Fruit fly (Drosophila melanogaster) whole organism, wandering third instar larva: ENCODE measurements around the gene CG4815.
"Not testable (repeated sequence)": the region's sequence is repeated elsewhere in the genome, so short reads cannot be mapped to it uniquely, and the experiment has no call there.

Experiments used
- Abd-B ChIP-seq: fragments of >200 bp; optimal IDR thresholded peaks from 2 replicates; lab custom pipeline; 2017; ENCODE audit warnings: missing biosample characterization, missing genetic modification characterization
- CG32264 ChIP-seq: fragments of 200-800 bp; sonication (Bioruptor generic); optimal IDR thresholded peaks from 2 replicates; lab custom pipeline; 2016; ENCODE audit warnings: missing biosample characterization, missing genetic modification characterization
- CG9705 ChIP-seq: fragments of 200-800 bp; sonication (Bioruptor generic); optimal IDR thresholded peaks from 2 replicates; lab custom pipeline; 2018; ENCODE audit warnings: missing biosample characterization, mild to moderate bottlenecking, missing genetic modification characterization
- Dfd ChIP-seq: fragments of >200 bp; optimal IDR thresholded peaks from 2 replicates; lab custom pipeline; 2017; ENCODE audit warnings: missing biosample characterization, missing genetic modification characterization
- Dif ChIP-seq: fragments of 200-275, 200-300 bp; sonication (Bioruptor generic); optimal IDR thresholded peaks from 2 replicates; lab custom pipeline; 2018; ENCODE audit warnings: missing biosample characterization, missing genetic modification characterization; ENCODE audit not compliant: partially characterized antibody
- GATAd ChIP-seq: sonication (Bioruptor generic); optimal IDR thresholded peaks from 2 replicates; lab custom pipeline; 2016; ENCODE audit warnings: missing biosample characterization, missing genetic modification characterization
- HLH106 ChIP-seq: fragments of 200-800 bp; optimal IDR thresholded peaks from 3 replicates; lab custom pipeline; 2019; ENCODE audit warnings: missing biosample characterization, mild to moderate bottlenecking, missing genetic modification characterization, moderate library complexity
- Hr78 ChIP-seq: fragments of >200 bp; optimal IDR thresholded peaks from 2 replicates; lab custom pipeline; 2017; ENCODE audit warnings: missing biosample characterization, missing genetic modification characterization
- Hr83 ChIP-seq: fragments of 200-300 bp; sonication (Bioruptor generic); optimal IDR thresholded peaks from 2 replicates; lab custom pipeline; 2016; ENCODE audit warnings: missing biosample characterization, mild to moderate bottlenecking, missing genetic modification characterization, moderate library complexity; ENCODE audit not compliant: poor library complexity, severe bottlenecking
- Jra ChIP-seq: sonication (Bioruptor generic); optimal IDR thresholded peaks from 2 replicates; lab custom pipeline; 2016; ENCODE audit warnings: missing biosample characterization, missing genetic modification characterization
- Mio ChIP-seq: sonication (Bioruptor generic); optimal IDR thresholded peaks from 2 replicates; lab custom pipeline; 2016; ENCODE audit warnings: missing biosample characterization, missing genetic modification characterization
- N ChIP-seq: fragments of >200 bp; optimal IDR thresholded peaks from 2 replicates; lab custom pipeline; 2018; ENCODE audit warnings: missing biosample characterization, missing external identifiers, missing genetic modification characterization
- OdsH ChIP-seq: fragments of 200-800 bp; sonication (Bioruptor generic); optimal IDR thresholded peaks from 2 replicates; lab custom pipeline; 2016; ENCODE audit warnings: missing biosample characterization, mild to moderate bottlenecking, missing genetic modification characterization
- Rel ChIP-seq, 2 experiments: fragments of 200-800 bp; sonication (Bioruptor generic) in 1 of 2; optimal IDR thresholded peaks; 2 replicates in 1 of 2; 3 replicates in 1 of 2; lab custom pipeline; 2016 to 2019; ENCODE audit warnings: mild to moderate bottlenecking in 2 of 2, missing biosample characterization in 2 of 2, missing genetic modification characterization in 2 of 2, moderate library complexity in 1 of 2
- Sp1 ChIP-seq: fragments of 200-800 bp; sonication (Bioruptor generic); optimal IDR thresholded peaks from 3 replicates; lab custom pipeline; 2019; ENCODE audit warnings: missing biosample characterization, mild to moderate bottlenecking, missing genetic modification characterization, moderate library complexity
- br ChIP-seq: fragments of 200-800 bp; sonication (Bioruptor generic); optimal IDR thresholded peaks from 2 replicates; lab custom pipeline; 2016; ENCODE audit warnings: missing biosample characterization, missing genetic modification characterization
- dmrt93B ChIP-seq: fragments of 200-800 bp; sonication (Bioruptor generic); optimal IDR thresholded peaks from 2 replicates; lab custom pipeline; 2018; ENCODE audit warnings: missing biosample characterization, mild to moderate bottlenecking, missing genetic modification characterization
- ey ChIP-seq: fragments of 200-800 bp; sonication (Bioruptor generic); optimal IDR thresholded peaks from 2 replicates; lab custom pipeline; 2016; ENCODE audit warnings: missing biosample characterization, missing genetic modification characterization
- h ChIP-seq: fragments of 200-800 bp; sonication (Bioruptor generic); optimal IDR thresholded peaks from 3 replicates; lab custom pipeline; 2016; ENCODE audit warnings: missing biosample characterization, mild to moderate bottlenecking, missing genetic modification characterization
- jim ChIP-seq: fragments of 175-275, 200-325 bp; sonication (Bioruptor generic); optimal IDR thresholded peaks from 2 replicates; lab custom pipeline; 2016; ENCODE audit warnings: missing biosample characterization, mild to moderate bottlenecking, missing genetic modification characterization
- lola ChIP-seq: fragments of >200 bp; optimal IDR thresholded peaks from 2 replicates; lab custom pipeline; 2017; ENCODE audit warnings: missing biosample characterization, missing genetic modification characterization
- pan ChIP-seq: fragments of >200 bp; optimal IDR thresholded peaks from 2 replicates; lab custom pipeline; 2017
- psq ChIP-seq: fragments of 200-800 bp; sonication (Bioruptor generic); optimal IDR thresholded peaks from 3 replicates; lab custom pipeline; 2017; ENCODE audit warnings: missing biosample characterization, mild to moderate bottlenecking, missing genetic modification characterization, moderate library complexity
- rgr ChIP-seq: fragments of 200-800 bp; sonication (Bioruptor generic); optimal IDR thresholded peaks from 3 replicates; lab custom pipeline; 2016; ENCODE audit warnings: missing biosample characterization, mild to moderate bottlenecking, missing genetic modification characterization
- sage ChIP-seq: fragments of 200-800 bp; sonication (Bioruptor generic); optimal IDR thresholded peaks from 2 replicates; lab custom pipeline; 2016; ENCODE audit warnings: missing biosample characterization, mild to moderate bottlenecking, missing genetic modification characterization
- sv ChIP-seq: fragments of 200-800 bp; sonication (Bioruptor generic); optimal IDR thresholded peaks from 3 replicates; lab custom pipeline; 2016; ENCODE audit warnings: missing biosample characterization, missing genetic modification characterization
- tai ChIP-seq: sonication (Bioruptor generic); optimal IDR thresholded peaks from 2 replicates; lab custom pipeline; 2016; ENCODE audit warnings: missing biosample characterization, missing genetic modification characterization
- woc ChIP-seq: sonication (Bioruptor generic); optimal IDR thresholded peaks from 2 replicates; lab custom pipeline; 2016; ENCODE audit warnings: missing biosample characterization, mild to moderate bottlenecking, missing genetic modification characterization

The CG4815 gene

dm6 chr3R:27986794-27987193, 3.8 kb downstream of the CG4815 start:
- no peak for TF ChIP-seq Jra (GFP tag; lab: Kevin White, UChicago)
- TF ChIP-seq Dfd (GFP tag; lab: Kevin White, UChicago): no peak
- no peak for TF ChIP-seq CG32264 (GFP tag; lab: Kevin White, UChicago)
- TF ChIP-seq sage (GFP tag; lab: Kevin White, UChicago): no peak
- TF ChIP-seq pan (lab: Kevin White, UChicago): no peak

- not testable (repeated sequence) for TF ChIP-seq psq (GFP tag; lab: Kevin White, UChicago); ey (GFP tag; lab: Kevin White, UChicago); pan (lab: Kevin White, UChicago)
Measured at dm6 chr3R:27963119-27963518, 27.4 kb downstream of the CG4815 start, which contains the start of the genes CG31131 and CG4849. Gene CG31131, minus strand, starts transcription at chr3R:27963219. Gene CG4849, plus strand, starts transcription at chr3R:27963415.

DNA sequence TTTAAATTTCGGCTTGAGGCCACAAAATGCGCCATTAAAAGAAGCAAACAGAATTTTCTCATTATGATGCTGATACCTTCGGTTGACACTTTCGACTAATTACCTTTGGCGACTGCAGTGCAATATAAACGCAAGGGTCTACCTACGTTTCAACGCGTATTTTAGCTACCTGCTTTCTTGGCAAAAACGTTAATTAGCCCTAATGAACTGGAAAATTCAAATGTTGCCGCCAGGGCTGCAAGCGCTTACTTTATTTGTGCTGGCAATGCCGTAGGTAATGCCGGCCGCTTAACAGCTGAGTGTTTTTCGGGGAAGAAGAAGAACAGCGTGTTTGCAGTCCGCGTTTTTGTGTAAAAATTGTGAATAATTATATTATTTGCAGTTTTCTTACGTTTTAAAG, 30.1 kb downstream of the CG4815 start, which contains the start of gene CG31253:
Gene CG31253 (minus strand): TSS at position 101 of the 400 bp plus-strand sequence.
- not testable (repeated sequence) for TF ChIP-seq N (GFP tag; lab: Kevin White, UChicago); Mio (GFP tag; lab: Kevin White, UChicago); sv
- TF ChIP-seq, all 38 proteins: peak for 0; not testable (repeated sequence) for 38

- TF ChIP-seq Abd-B, Jra, Dif (GFP tag; lab: Kevin White, UChicago): not testable (repeated sequence)
Measured at dm6 chr3R:27959145-27959544, 31.4 kb downstream of the CG4815 start, which contains the start of the genes CG42487 and CG4884. Gene CG42487, minus strand, starts transcription at chr3R:27959245. Gene CG4884, minus strand, starts transcription at chr3R:27959245.

dm6 chr3R:27957967-27958366, 32.6 kb downstream of the CG4815 start:
- TF ChIP-seq Sp1: no peak

dm6 chr3R:27954533-27954932, 36.0 kb downstream of the CG4815 start, which contains the start of gene Nep7:
Gene Nep7, plus strand, starts transcription at chr3R:27954917.
- TF ChIP-seq jim (GFP tag; lab: Kevin White, UChicago) (no peak), Rel (GFP tag; optimal IDR thresholded peaks at IDR 0.05; lab: Kevin White, UChicago) (no peak), Rel (tag; optimal IDR thresholded peaks at IDR 0.05; lab: Kevin White, UChicago) (peak; percentile 82), CG9705 (no peak), HLH106 (tag; lab: Kevin White, UChicago) (peak; percentile 10), pan (lab: Kevin White, UChicago) (no peak), psq (GFP tag; lab: Kevin White, UChicago) (no peak), Abd-B (GFP tag; lab: Kevin White, UChicago) (no peak), OdsH (GFP tag; lab: Kevin White, UChicago) (no peak)

DNA sequence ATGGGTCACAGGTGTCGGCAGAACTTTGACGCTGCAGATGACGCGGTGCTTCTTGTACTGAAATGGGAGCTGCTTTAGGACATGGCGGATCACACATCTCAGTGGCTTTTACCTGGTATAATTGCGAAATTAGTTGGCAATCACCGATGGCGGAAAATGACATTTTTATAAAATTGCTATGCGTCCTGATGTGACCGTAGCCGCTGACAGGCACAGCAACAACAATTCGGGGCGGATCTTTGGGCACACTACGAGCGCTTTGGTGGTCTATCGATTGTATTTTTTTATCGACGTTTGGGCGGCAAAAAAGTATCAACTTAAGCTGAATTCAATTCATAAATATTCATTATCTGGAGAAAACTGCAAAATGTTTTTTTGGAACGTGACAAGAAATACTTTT, 36.7 kb downstream of the CG4815 start, which contains the start of gene CG4951:
Gene CG4951 (minus strand): TSS at position 223 of the 400 bp plus-strand sequence.
- TF ChIP-seq Hr78 (GFP tag; lab: Kevin White, UChicago): no peak
- no peak for TF ChIP-seq sage (GFP tag; lab: Kevin White, UChicago)
- TF ChIP-seq Dif (GFP tag; lab: Kevin White, UChicago): no peak
- no peak for TF ChIP-seq woc
- no peak for TF ChIP-seq GATAd (GFP tag; lab: Kevin White, UChicago)
- TF ChIP-seq, all 38 proteins: peak for 0

DNA sequence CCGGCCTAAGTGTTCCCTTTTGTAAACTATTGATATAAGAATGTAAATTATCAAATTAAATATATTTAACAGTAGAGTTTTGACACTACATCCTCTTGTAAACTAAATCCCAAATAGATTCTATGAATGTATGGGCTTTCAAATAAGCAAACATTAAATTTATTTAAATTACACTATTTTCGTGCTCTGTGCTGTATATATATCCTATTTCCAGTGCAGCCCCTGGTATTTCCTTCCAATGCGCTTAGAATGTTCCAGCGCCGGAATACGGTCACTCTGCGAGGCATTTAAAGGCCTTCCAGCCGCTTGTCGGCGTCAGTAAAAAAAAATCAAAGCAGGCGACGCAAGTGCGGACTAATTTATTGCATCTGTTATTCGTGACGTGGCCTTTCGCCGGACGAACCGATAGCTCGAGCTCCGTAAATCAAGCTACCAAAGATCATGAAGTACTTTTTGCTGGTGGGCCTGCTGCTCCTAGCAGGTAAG, 42.1 kb downstream of the CG4815 start, which contains the start of gene Gp93:
Gene Gp93 (plus strand): TSS at position 291 of the 486 bp plus-strand sequence.
- TF ChIP-seq CG9705: peak; percentile 45
- no peak for TF ChIP-seq sv
- TF ChIP-seq psq (GFP tag; lab: Kevin White, UChicago): peak; percentile 27
- no peak for TF ChIP-seq Hr78 (GFP tag; lab: Kevin White, UChicago)
- no peak for TF ChIP-seq Mio (GFP tag; lab: Kevin White, UChicago)
- TF ChIP-seq OdsH (GFP tag; lab: Kevin White, UChicago): peak; percentile 39
- TF ChIP-seq lola (GFP tag; lab: Kevin White, UChicago): no peak
- TF ChIP-seq Rel (GFP tag; optimal IDR thresholded peaks at IDR 0.05; lab: Kevin White, UChicago): no peak
- peak; percentile 34 for TF ChIP-seq Rel (tag; optimal IDR thresholded peaks at IDR 0.05; lab: Kevin White, UChicago)
- TF ChIP-seq rgr (GFP tag; lab: Kevin White, UChicago): no peak
- peak; percentile 44 for TF ChIP-seq ey (GFP tag; lab: Kevin White, UChicago)
- peak; percentile 41 for TF ChIP-seq Hr83 (GFP tag; lab: Kevin White, UChicago)
- TF ChIP-seq Jra (GFP tag; lab: Kevin White, UChicago): no peak
- TF ChIP-seq HLH106 (tag; lab: Kevin White, UChicago): peak; percentile 74
- no peak for TF ChIP-seq CG32264 (GFP tag; lab: Kevin White, UChicago)
- no peak for TF ChIP-seq pan (lab: Kevin White, UChicago)
- no peak for TF ChIP-seq dmrt93B (GFP tag; lab: Kevin White, UChicago)
- no peak for TF ChIP-seq br (GFP tag; lab: Kevin White, UChicago)
- TF ChIP-seq Sp1: peak; percentile 69
- TF ChIP-seq Dif (GFP tag; lab: Kevin White, UChicago): peak; percentile 38
- no peak for TF ChIP-seq h (GFP tag; lab: Kevin White, UChicago)
- TF ChIP-seq woc: no peak
- TF ChIP-seq tai: no peak
